Worm (Caenorhabditis elegans) whole organism, L3 larva: ENCODE results near the gene srz-31.

Experiments used
- ZK546.5 ChIP-seq: sonication (generic microtip); optimal IDR thresholded peaks from 2 replicates; lab custom pipeline; 2017; ENCODE audit warnings: missing biosample characterization, missing genetic modification characterization
- aly-2 ChIP-seq: fragments of 150-350 bp; optimal IDR thresholded peaks from 2 replicates; lab custom pipeline; 2014; ENCODE audit warnings: missing biosample characterization, missing genetic modification characterization
- ceh-16 ChIP-seq: sonication (generic microtip); optimal IDR thresholded peaks from 2 replicates; lab custom pipeline; 2017; ENCODE audit warnings: missing biosample characterization, missing genetic modification characterization
- elt-3 ChIP-seq, 3 experiments: fragments of 150-350 bp in 1 of 3; sonication (generic microtip) in 2 of 3; optimal IDR thresholded peaks; 2 replicates in 2 of 3; 4 replicates in 1 of 3; lab custom pipeline; 2014 to 2017; ENCODE audit warnings: missing biosample characterization in 3 of 3, missing genetic modification characterization in 3 of 3
- fos-1 ChIP-seq: fragments of 150-350 bp; optimal IDR thresholded peaks from 2 replicates; lab custom pipeline; 2014; ENCODE audit warnings: missing biosample characterization, missing genetic modification characterization
- jun-1 ChIP-seq: fragments of 150-350 bp; optimal IDR thresholded peaks from 2 replicates; lab custom pipeline; 2014; ENCODE audit warnings: missing biosample characterization, missing genetic modification reagents, missing genetic modification characterization
- nhr-11 ChIP-seq: fragments of 150-350 bp; optimal IDR thresholded peaks from 2 replicates; lab custom pipeline; 2014; ENCODE audit warnings: missing biosample characterization, missing genetic modification characterization
- nhr-12 ChIP-seq: fragments of 150-350 bp; optimal IDR thresholded peaks from 2 replicates; lab custom pipeline; 2014; ENCODE audit warnings: missing biosample characterization, missing genetic modification characterization
- sea-2 ChIP-seq: fragments of 150-350 bp; sonication (generic microtip); optimal IDR thresholded peaks from 4 replicates; lab custom pipeline; 2014; ENCODE audit warnings: missing biosample characterization, missing genetic modification reagents, missing genetic modification characterization
- skn-1 ChIP-seq: fragments of 150-350 bp; optimal IDR thresholded peaks from 2 replicates; lab custom pipeline; 2014; ENCODE audit warnings: missing biosample characterization, missing genetic modification characterization
- tbx-2 ChIP-seq: sonication (generic microtip); optimal IDR thresholded peaks from 2 replicates; lab custom pipeline; 2016; ENCODE audit warnings: mild to moderate bottlenecking, missing genetic modification characterization, missing compliant biosample characterization
- unc-39 ChIP-seq: sonication (generic microtip); optimal IDR thresholded peaks from 4 replicates; lab custom pipeline; 2017; ENCODE audit warnings: missing biosample characterization, missing genetic modification characterization
- unc-62 ChIP-seq: fragments of 150-350 bp; sonication (generic microtip); optimal IDR thresholded peaks from 4 replicates; lab custom pipeline; 2014; ENCODE audit warnings: missing biosample characterization, missing genetic modification reagents, missing genetic modification characterization

- no peak for TF ChIP-seq ZK546.5 (tag; lab: Kevin White, UChicago)
- TF ChIP-seq unc-39, result no peak
- TF ChIP-seq nhr-11 (tag; lab: Kevin White, UChicago), result no peak
- no peak for TF ChIP-seq unc-62 (GFP tag; lab: Kevin White, UChicago)
- TF ChIP-seq fos-1 (tag; lab: Kevin White, UChicago), result no peak
- TF ChIP-seq jun-1, result no peak
- TF ChIP-seq ceh-16, result no peak
- TF ChIP-seq tbx-2 (tag; lab: Kevin White, UChicago), result no peak
- TF ChIP-seq nhr-12 (tag; lab: Kevin White, UChicago), result no peak
- no peak for TF ChIP-seq sea-2
- TF ChIP-seq skn-1 (tag; lab: Kevin White, UChicago), result no peak
- TF ChIP-seq aly-2 (tag; lab: Kevin White, UChicago), result no peak
- TF ChIP-seq elt-3 (tag; optimal IDR thresholded peaks at IDR 0.05; lab: Kevin White, UChicago), result no peak
These were observed 20.9 kb downstream of the srz-31 start, which contains the start of gene R05A10.8 for ce11 chrIV:14158086-14158485.
